Worm (Caenorhabditis elegans) whole organism, L1 larva: ENCODE measurements around the gene srz-97.

Experiments used
- F16B12.6 ChIP-seq: fragments of 150-350 bp; optimal IDR thresholded peaks from 2 replicates; lab custom pipeline; 2014; ENCODE audit warnings: missing biosample characterization, missing genetic modification characterization
- Y116A8C.19 ChIP-seq: sonication (generic microtip); optimal IDR thresholded peaks from 2 replicates; lab custom pipeline; 2016; ENCODE audit warnings: missing compliant biosample characterization, missing genetic modification characterization, borderline replicate concordance
- alr-1 ChIP-seq: fragments of 200-800 bp; sonication (Bioruptor generic); optimal IDR thresholded peaks from 2 replicates; lab custom pipeline; 2018; ENCODE audit warnings: borderline replicate concordance, mild to moderate bottlenecking, missing genetic modification characterization, missing compliant biosample characterization
- aly-2 ChIP-seq: fragments of 150-350 bp; optimal IDR thresholded peaks from 2 replicates; lab custom pipeline; 2014; ENCODE audit warnings: missing biosample characterization, missing genetic modification characterization
- ama-1 ChIP-seq: fragments of 150-350 bp; optimal IDR thresholded peaks from 2 replicates; lab custom pipeline; 2014
- ceh-88 ChIP-seq: fragments of 200-800 bp; sonication (Bioruptor generic); IDR thresholded peaks from 2 replicates; pipeline ENCODE4 v1.3.6; 2022; ENCODE audit warnings: missing genetic modification characterization, missing compliant biosample characterization
- dsc-1 ChIP-seq: sonication (generic microtip); optimal IDR thresholded peaks from 2 replicates; lab custom pipeline; 2016; ENCODE audit warnings: mild to moderate bottlenecking, missing genetic modification characterization, missing compliant biosample characterization
- efl-1 ChIP-seq, 4 experiments: fragments of 150-350 bp; optimal IDR thresholded peaks in 3 of 4; peaks in 1 of 4; 1 replicate in 1 of 4; 2 replicates in 3 of 4; lab custom pipeline; 2014; ENCODE audit warnings: missing biosample characterization in 2 of 4, missing genetic modification characterization in 2 of 4, missing genetic modification reagents in 2 of 4
- egl-13 ChIP-seq: sonication (generic microtip); optimal IDR thresholded peaks from 2 replicates; lab custom pipeline; 2016; ENCODE audit warnings: missing genotype, missing genetic modification reagents, missing genetic modification characterization, missing compliant biosample characterization
- egl-27 ChIP-seq, 2 experiments: fragments of 150-350 bp in 1 of 2; sonication (generic microtip); optimal IDR thresholded peaks; 3 replicates each; lab custom pipeline; 2017 to 2018; ENCODE audit warnings: missing biosample characterization in 2 of 2, missing genetic modification characterization in 2 of 2, missing genetic modification reagents in 2 of 2
- elt-2 ChIP-seq: sonication (generic microtip); optimal IDR thresholded peaks from 2 replicates; lab custom pipeline; 2016; ENCODE audit warnings: missing genetic modification characterization, mild to moderate bottlenecking, inconsistent platforms, missing compliant biosample characterization, missing genetic modification reagents
- elt-3 ChIP-seq, 6 experiments: fragments of 150-350 bp in 1 of 6; sonication (generic microtip); optimal IDR thresholded peaks; 2 replicates each; lab custom pipeline; 2017 to 2018; ENCODE audit warnings: missing biosample characterization in 6 of 6, missing genetic modification characterization in 6 of 6, inconsistent platforms in 1 of 6
- hpl-2 ChIP-seq: fragments of 150-350 bp; optimal IDR thresholded peaks from 2 replicates; lab custom pipeline; 2014; ENCODE audit warnings: missing biosample characterization, missing genetic modification reagents, missing genetic modification characterization
- lin-13 ChIP-seq: fragments of 150-350 bp; optimal IDR thresholded peaks from 2 replicates; lab custom pipeline; 2014; ENCODE audit warnings: missing biosample characterization, missing genetic modification reagents, missing genetic modification characterization
- lin-15B ChIP-seq: fragments of 150-350 bp; sonication (generic microtip); optimal IDR thresholded peaks from 3 replicates; lab custom pipeline; 2014; ENCODE audit warnings: missing biosample characterization, missing genetic modification characterization
- lin-35 ChIP-seq, 2 experiments: fragments of 150-350 bp; optimal IDR thresholded peaks; 2 replicates each; lab custom pipeline; 2014; ENCODE audit warnings: missing biosample characterization in 2 of 2, missing genetic modification characterization in 2 of 2, missing genetic modification reagents in 2 of 2
- lsy-2 ChIP-seq, 2 experiments: fragments of 150-350 bp; optimal IDR thresholded peaks; 2 replicates each; lab custom pipeline; 2014; ENCODE audit warnings: missing biosample characterization in 2 of 2, missing genetic modification characterization in 2 of 2
- nhr-19 ChIP-seq: fragments of 200-800 bp; sonication (Bioruptor generic); conservative IDR thresholded peaks from 2 replicates; pipeline ENCODE4 v1.3.6; 2022; ENCODE audit warnings: missing genetic modification characterization, missing compliant biosample characterization
- nhr-20 ChIP-seq: sonication (generic microtip); optimal IDR thresholded peaks from 2 replicates; lab custom pipeline; 2016; ENCODE audit warnings: mild to moderate bottlenecking, missing genetic modification characterization, missing compliant biosample characterization
- nhr-237 ChIP-seq: fragments of 150-350 bp; optimal IDR thresholded peaks from 2 replicates; lab custom pipeline; 2014; ENCODE audit warnings: missing biosample characterization, missing genetic modification characterization
- nhr-76 ChIP-seq: sonication (generic microtip); optimal IDR thresholded peaks from 2 replicates; lab custom pipeline; 2017; ENCODE audit warnings: missing biosample characterization, missing genetic modification characterization
- nhr-85 ChIP-seq: sonication (generic microtip); peaks from one replicate; lab custom pipeline; 2016; ENCODE audit warnings: missing genetic modification characterization, inconsistent platforms, missing compliant biosample characterization
- pag-3 ChIP-seq: sonication (generic microtip); optimal IDR thresholded peaks from 2 replicates; lab custom pipeline; 2017; ENCODE audit warnings: missing genetic modification characterization, mild to moderate bottlenecking, missing compliant biosample characterization, antibody characterized with exemption, borderline replicate concordance; ENCODE audit not compliant: insufficient read depth
- snpc-4 ChIP-seq: fragments of 150-350 bp; optimal IDR thresholded peaks from 2 replicates; lab custom pipeline; 2014; ENCODE audit warnings: missing biosample characterization, missing genetic modification characterization
- sup-37 ChIP-seq: fragments of 200-800 bp; sonication (Bioruptor generic); optimal IDR thresholded peaks from 2 replicates; lab custom pipeline; 2018; ENCODE audit warnings: mild to moderate bottlenecking, missing genetic modification characterization, missing compliant biosample characterization
- swsn-7 ChIP-seq: sonication (generic microtip); optimal IDR thresholded peaks from 2 replicates; lab custom pipeline; 2016; ENCODE audit warnings: missing genetic modification characterization, missing compliant biosample characterization
- tbx-2 ChIP-seq: sonication (generic microtip); optimal IDR thresholded peaks from 2 replicates; lab custom pipeline; 2016; ENCODE audit warnings: missing genetic modification characterization, missing compliant biosample characterization
- unc-130 ChIP-seq: fragments of 150-350 bp; optimal IDR thresholded peaks from 2 replicates; lab custom pipeline; 2017; ENCODE audit warnings: missing biosample characterization, missing genetic modification characterization, inconsistent platforms
- unc-98 ChIP-seq: fragments of 200-800 bp; sonication (Bioruptor generic); IDR thresholded peaks from 2 replicates; pipeline ENCODE4 v1.3.6; 2022; ENCODE audit warnings: missing genetic modification characterization, missing compliant biosample characterization
- ztf-11 ChIP-seq, 2 experiments: sonication (generic microtip); optimal IDR thresholded peaks; 2 replicates each; lab custom pipeline; 2016 to 2017; ENCODE audit warnings: missing genetic modification characterization in 2 of 2, missing biosample characterization in 1 of 2, missing compliant biosample characterization in 1 of 2

srz-97 gene

ce11 chrV:14447240-14447763, 20.7 kb downstream of the srz-97 start, which contains the start of the genes dlat-1 and fntb-1 (continued):
- TF ChIP-seq unc-98, result no peak
- TF ChIP-seq sup-37 (GFP tag; lab: Kevin White, UChicago), result no peak
- no peak for TF ChIP-seq ceh-88 (GFP tag; lab: Robert Waterston, UW)
- no peak for TF ChIP-seq nhr-85 (tag; lab: Kevin White, UChicago)
- no peak for TF ChIP-seq aly-2 (tag; lab: Kevin White, UChicago)
- TF ChIP-seq snpc-4 (tag; lab: Kevin White, UChicago), result no peak
- TF ChIP-seq pag-3 (tag; lab: Kevin White, UChicago), result no peak
- no peak for TF ChIP-seq lin-15B (tag; lab: Kevin White, UChicago)

ce11 chrV:14446453-14446852, 21.6 kb downstream of the srz-97 start:
- TF ChIP-seq pag-3 (tag; lab: Kevin White, UChicago) (no peak), nhr-20 (tag; lab: Kevin White, UChicago) (no peak), lin-35 (GFP tag; optimal IDR thresholded peaks at IDR 0.05; lab: Kevin White, UChicago) (no peak), elt-2 (tag; lab: Kevin White, UChicago) (no peak), nhr-19 (no peak), dsc-1 (tag; lab: Kevin White, UChicago) (no peak), egl-13 (tag; lab: Kevin White, UChicago) (no peak), ama-1 (lab: Kevin White, UChicago) (no peak)

ce11 chrV:14440841-14441240, 27.2 kb downstream of the srz-97 start, which contains the start of gene F23B12.4:
F23B12.4 (plus strand) TSS chrV:14441141.
- TF ChIP-seq efl-1 (optimal IDR thresholded peaks at IDR 0.05; lab: Kevin White, UChicago), result no peak
- TF ChIP-seq efl-1 (GFP tag; optimal IDR thresholded peaks at IDR 0.05 in 1 of 2; lab: Kevin White, UChicago), result peak in 1 of 2 experiments; percentile 36
- no peak for TF ChIP-seq alr-1 (tag; lab: Kevin White, UChicago)

- TF ChIP-seq swsn-7 (no peak), nhr-76 (no peak), ceh-88 (GFP tag; lab: Robert Waterston, UW) (no peak), elt-3 (tag; optimal IDR thresholded peaks at IDR 0.05; lab: Kevin White, UChicago) (peak in 1 of 6 experiments; percentile 8)
- TF ChIP-seq, all 84 proteins: peak for 1
Measured at ce11 chrV:14439236-14439635, 28.8 kb downstream of the srz-97 start.

- peak; percentile 38 for TF ChIP-seq tbx-2 (tag; lab: Kevin White, UChicago)
- TF ChIP-seq lin-13 (GFP tag; lab: Kevin White, UChicago), result no peak
- no peak for TF ChIP-seq lsy-2 (tag; optimal IDR thresholded peaks at IDR 0.05; lab: Kevin White, UChicago)
- TF ChIP-seq ztf-11 (tag; optimal IDR thresholded peaks at IDR 0.05; lab: Kevin White, UChicago), result peak in 1 of 2 experiments; percentile 43
Measured at ce11 chrV:14438099-14438739, 29.8 kb downstream of the srz-97 start.

- TF ChIP-seq Y116A8C.19 (tag; lab: Kevin White, UChicago) (no peak), nhr-237 (no peak), F16B12.6 (tag; lab: Kevin White, UChicago) (no peak), unc-130 (tag; lab: Kevin White, UChicago) (no peak), egl-27 (tag; optimal IDR thresholded peaks at IDR 0.05; lab: Kevin White, UChicago) (no peak), hpl-2 (GFP tag; lab: Kevin White, UChicago) (no peak), unc-98 (no peak)
Measured at ce11 chrV:14437355-14437754, 30.7 kb downstream of the srz-97 start.
